Worm (Caenorhabditis elegans) whole organism, late embryonic: Measurements from ENCODE around the gene msi-1.

Experiments used
- ceh-18 ChIP-seq: sonication (generic microtip); optimal IDR thresholded peaks from 2 replicates; lab custom pipeline; 2016; ENCODE audit warnings: missing genetic modification characterization, missing compliant biosample characterization
- nhr-232 ChIP-seq: sonication (generic microtip); optimal IDR thresholded peaks from 2 replicates; lab custom pipeline; 2016; ENCODE audit warnings: missing genetic modification characterization, missing compliant biosample characterization
- pqm-1 ChIP-seq: sonication (generic microtip); optimal IDR thresholded peaks from 2 replicates; lab custom pipeline; 2016; ENCODE audit warnings: missing genetic modification characterization, missing compliant biosample characterization
- sox-2 ChIP-seq: fragments of 200-800 bp; sonication (Bioruptor generic); IDR thresholded peaks from 2 replicates; pipeline ENCODE4 v1.3.6; 2022; ENCODE audit warnings: missing genetic modification reagents, missing genetic modification characterization, missing compliant biosample characterization

- no peak for TF ChIP-seq nhr-232 (tag; lab: Kevin White, UChicago)
- TF ChIP-seq sox-2 (GFP tag; lab: Robert Waterston, UW): no peak
- TF ChIP-seq ceh-18 (tag; lab: Kevin White, UChicago): no peak
- no peak for TF ChIP-seq pqm-1 (tag; lab: Kevin White, UChicago)
Observed at ce11 chrIII:4021866-4022265, 45.7 kb upstream of the msi-1 start, which contains the start of gene tftc-5.
